Worm (Caenorhabditis elegans): Measurements from ENCODE around the gene pifk-1.

Gene pifk-1

DNA sequence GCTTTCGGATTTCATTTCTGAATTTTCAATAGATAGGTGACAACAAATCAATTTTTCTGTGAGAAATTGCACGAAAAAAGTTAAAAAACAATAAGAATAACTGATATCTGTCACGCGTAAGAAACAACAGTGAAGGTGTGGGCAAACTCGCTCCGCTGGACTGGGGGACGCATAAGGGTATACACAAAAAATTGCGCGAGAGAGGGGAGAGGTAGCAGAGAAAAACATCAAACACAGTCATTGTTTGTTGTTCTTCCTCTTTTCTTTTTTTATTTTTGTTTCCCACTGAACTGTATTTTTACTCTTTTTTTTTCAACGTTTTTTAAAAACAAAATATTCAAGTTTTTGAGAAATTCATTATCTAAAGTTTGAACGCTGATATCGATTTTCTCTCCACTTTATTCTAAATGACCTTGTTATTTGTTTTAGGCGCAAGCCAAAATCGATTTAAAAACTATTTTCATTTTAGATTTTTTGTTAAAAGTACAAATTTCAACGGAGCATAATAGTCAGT, at the start of gene pifk-1, which contains the start of gene tbc-11:
pifk-1 (minus strand) TSS at position 17 of the 514 bp plus-strand sequence.
tbc-11 (plus strand) TSS at position 464 of the 514 bp plus-strand sequence.
- TF ChIP-seq hlh-30 (tag; optimal IDR thresholded peaks at IDR 0.05; ENCODE audit: insufficient read depth) (peak; percentile 47), unc-3 (GFP tag; conservative IDR thresholded peaks at IDR 0.05) (no peak), unc-3 (tag; optimal IDR thresholded peaks at IDR 0.05) (no peak), npax-4 (tag; optimal IDR thresholded peaks at IDR 0.05) (no peak)

DNA sequence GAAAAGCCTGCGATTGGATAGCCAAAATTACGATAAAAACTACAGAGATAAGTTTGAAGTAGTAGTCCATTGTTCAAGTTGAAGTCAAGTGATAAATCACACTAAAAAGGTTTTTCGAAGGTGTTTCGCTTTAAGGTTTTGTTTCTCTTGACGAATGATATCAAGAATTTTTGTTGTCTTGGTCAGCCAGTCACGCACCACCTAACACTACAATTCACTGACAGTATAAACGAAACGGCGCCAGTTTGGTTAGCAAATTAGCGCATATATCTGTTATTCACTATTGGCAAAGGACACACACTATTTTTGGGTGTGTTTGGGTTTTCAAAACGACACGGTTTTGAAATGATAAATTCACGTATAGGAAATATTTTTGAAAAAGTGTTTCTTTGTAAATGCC, 45.8 kb upstream of the pifk-1 start, which contains the start of gene C44C1.6:
C44C1.6 (minus strand) TSS at position 199 of the 400 bp plus-strand sequence.
- TF ChIP-seq ama-1 (optimal IDR thresholded peaks at IDR 0.05) (no peak), F13H6.1 (tag; optimal IDR thresholded peaks at IDR 0.05) (no peak), unc-86 (tag; optimal IDR thresholded peaks at IDR 0.05) (no peak), gmeb-2 (tag; optimal IDR thresholded peaks at IDR 0.05) (no peak), pax-1 (tag; optimal IDR thresholded peaks at IDR 0.05) (no peak), ref-2 (tag; optimal IDR thresholded peaks at IDR 0.05) (no peak), ceh-2 (tag; optimal IDR thresholded peaks at IDR 0.05) (no peak), ceh-48 (tag; optimal IDR thresholded peaks at IDR 0.05) (no peak), ceh-6 (GFP tag; optimal IDR thresholded peaks at IDR 0.05) (no peak), fax-1 (tag; optimal IDR thresholded peaks at IDR 0.05) (no peak), C08G9.2 (tag; optimal IDR thresholded peaks at IDR 0.05) (no peak), K02D7.2 (tag; optimal IDR thresholded peaks at IDR 0.05) (no peak), sdc-2 (tag; optimal IDR thresholded peaks at IDR 0.05) (no peak)

DNA sequence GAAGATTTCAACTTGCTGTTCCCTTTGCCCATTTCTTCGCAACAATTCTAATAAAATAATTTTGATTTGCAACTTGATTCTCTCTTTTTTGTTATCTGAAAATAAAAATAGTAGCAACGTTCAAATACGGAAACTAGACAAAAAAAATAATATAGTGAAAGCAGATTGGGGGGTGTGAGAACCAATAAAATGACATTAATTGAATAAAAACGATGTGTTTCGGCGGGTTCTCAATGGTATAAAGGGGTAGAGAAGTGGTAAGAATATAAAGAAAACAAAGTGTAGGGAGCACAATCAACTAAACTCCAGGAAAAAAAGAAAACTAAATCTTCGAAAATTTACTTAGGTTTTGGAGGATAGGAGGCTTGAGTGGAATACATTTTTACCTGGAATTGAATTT, 38.9 kb upstream of the pifk-1 start, which contains the start of gene ncs-1:
ncs-1 (minus strand) TSS at position 101 of the 400 bp plus-strand sequence.
- no peak for TF ChIP-seq ceh-34 (tag; optimal IDR thresholded peaks at IDR 0.05)
- no peak for TF ChIP-seq ets-4 (tag; optimal IDR thresholded peaks at IDR 0.05)
- no peak for TF ChIP-seq unc-42 (tag; optimal IDR thresholded peaks at IDR 0.05)
- TF ChIP-seq ama-1 (optimal IDR thresholded peaks at IDR 0.05) = no peak
- no peak for TF ChIP-seq zip-5 (tag; optimal IDR thresholded peaks at IDR 0.05)
- TF ChIP-seq ztf-16 (tag; optimal IDR thresholded peaks at IDR 0.05) = no peak
- no peak for TF ChIP-seq ceh-45 (GFP tag; IDR thresholded peaks at IDR 0.05)
- no peak for TF ChIP-seq ceh-30 (tag; optimal IDR thresholded peaks at IDR 0.05)
- no peak for TF ChIP-seq pqm-1 (tag; optimal IDR thresholded peaks at IDR 0.05)
- TF ChIP-seq pros-1 (tag; optimal IDR thresholded peaks at IDR 0.05) = no peak
- TF ChIP-seq odd-2 (tag; optimal IDR thresholded peaks at IDR 0.05) = no peak
- TF ChIP-seq ref-2 (tag; optimal IDR thresholded peaks at IDR 0.05) = no peak
- TF ChIP-seq unc-86 (tag; optimal IDR thresholded peaks at IDR 0.05) = no peak
- TF ChIP-seq ttx-3 (tag; optimal IDR thresholded peaks at IDR 0.05) = no peak
- no peak for TF ChIP-seq ceh-18 (tag; optimal IDR thresholded peaks at IDR 0.05)

ce11 chrX:960139-960538, 35.8 kb upstream of the pifk-1 start:
- TF ChIP-seq ceh-14 (tag; optimal IDR thresholded peaks at IDR 0.05) (no peak), T23F11.4 (GFP tag; optimal IDR thresholded peaks at IDR 0.05) (no peak), zip-5 (tag; optimal IDR thresholded peaks at IDR 0.05) (no peak), dmd-4 (tag; optimal IDR thresholded peaks at IDR 0.05; ENCODE audit: borderline replicate concordance) (no peak), ceh-18 (tag; optimal IDR thresholded peaks at IDR 0.05) (no peak), C38D4.7 (GFP tag; optimal IDR thresholded peaks at IDR 0.05) (no peak), hlh-15 (tag; optimal IDR thresholded peaks at IDR 0.05) (no peak), C08G9.2 (tag; optimal IDR thresholded peaks at IDR 0.05) (no peak), K02D7.2 (tag; optimal IDR thresholded peaks at IDR 0.05) (no peak), madf-2 (tag; optimal IDR thresholded peaks at IDR 0.05) (no peak), sdc-2 (tag; optimal IDR thresholded peaks at IDR 0.05) (no peak), pax-1 (tag; optimal IDR thresholded peaks at IDR 0.05) (no peak), sox-4 (tag; optimal IDR thresholded peaks at IDR 0.05) (no peak), unc-86 (tag; optimal IDR thresholded peaks at IDR 0.05) (no peak), K09A11.1 (tag; optimal IDR thresholded peaks at IDR 0.05; ENCODE audit: insufficient read depth) (no peak), ceh-45 (GFP tag; IDR thresholded peaks at IDR 0.05) (no peak), pqm-1 (tag; optimal IDR thresholded peaks at IDR 0.05) (no peak), rnt-1 (tag; optimal IDR thresholded peaks at IDR 0.05) (no peak)
